Fruit fly (Drosophila melanogaster) whole organism, embryonic: ENCODE data around the gene CG10845.

Experiments
- BtbVII ChIP-seq: fragments of 200-800 bp; sonication (Bioruptor generic); optimal IDR thresholded peaks from 3 replicates; lab custom pipeline; 2017; ENCODE audit warnings: missing biosample characterization, mild to moderate bottlenecking, missing genetic modification characterization
- CG10209 ChIP-seq: fragments of 200-800 bp; sonication (Bioruptor generic); optimal IDR thresholded peaks from 3 replicates; lab custom pipeline; 2017; ENCODE audit warnings: missing biosample characterization, mild to moderate bottlenecking, missing genetic modification characterization, missing genetic modification reagents
- CG10462 ChIP-seq: fragments of 200-800 bp; sonication (Bioruptor generic); optimal IDR thresholded peaks from 2 replicates; lab custom pipeline; 2016; ENCODE audit warnings: missing biosample characterization, missing genetic modification characterization
- CG10543 ChIP-seq: fragments of 200-800 bp; sonication (Bioruptor generic); optimal IDR thresholded peaks from 3 replicates; lab custom pipeline; 2017; ENCODE audit warnings: missing biosample characterization, mild to moderate bottlenecking, missing genetic modification characterization, moderate library complexity
- CG12744 ChIP-seq: fragments of 200-800 bp; sonication (Bioruptor generic); optimal IDR thresholded peaks from 2 replicates; lab custom pipeline; 2016; ENCODE audit warnings: missing biosample characterization, missing genetic modification characterization
- CG13287 ChIP-seq: fragments of 200-800 bp; sonication (Bioruptor generic); IDR thresholded peaks from 2 replicates; pipeline ENCODE4 v1.3.6; 2022; ENCODE audit warnings: missing biosample characterization, missing genetic modification characterization; ENCODE audit not compliant: partially characterized antibody
- CG13624 ChIP-seq: fragments of 200-800 bp; sonication (Bioruptor generic); optimal IDR thresholded peaks from 2 replicates; lab custom pipeline; 2016; ENCODE audit warnings: missing biosample characterization, missing genetic modification characterization
- CG14710 ChIP-seq: fragments of 200-800 bp; sonication (Bioruptor generic); optimal IDR thresholded peaks from 3 replicates; lab custom pipeline; 2019; ENCODE audit warnings: missing biosample characterization, mild to moderate bottlenecking, missing genetic modification characterization, moderate library complexity
- CG17186 ChIP-seq: fragments of 200-800 bp; sonication (Bioruptor generic); optimal IDR thresholded peaks from 3 replicates; lab custom pipeline; 2017; ENCODE audit warnings: missing biosample characterization, missing genetic modification reagents, missing genetic modification characterization
- CG2712 ChIP-seq: fragments of 200-800 bp; optimal IDR thresholded peaks from 3 replicates; lab custom pipeline; 2019; ENCODE audit warnings: missing biosample characterization, mild to moderate bottlenecking, missing genetic modification characterization, moderate library complexity
- CG2889 ChIP-seq: fragments of 200-800 bp; sonication (Bioruptor generic); IDR thresholded peaks from 3 replicates; pipeline ENCODE4 v1.3.6; 2022; ENCODE audit warnings: missing biosample characterization, missing genetic modification characterization
- CG3281 ChIP-seq: fragments of 200-800 bp; sonication (Bioruptor generic); optimal IDR thresholded peaks from 3 replicates; lab custom pipeline; 2017; ENCODE audit warnings: missing biosample characterization, mild to moderate bottlenecking, missing genetic modification characterization
- CG34224 ChIP-seq: fragments of 200-800 bp; sonication (Bioruptor generic); IDR thresholded peaks from 3 replicates; pipeline ENCODE4 v1.3.6; 2022; ENCODE audit warnings: missing biosample characterization, missing genetic modification characterization; ENCODE audit not compliant: partially characterized antibody
- CG42726 ChIP-seq: fragments of 200-800 bp; sonication (Bioruptor generic); IDR thresholded peaks from 2 replicates; pipeline ENCODE4 v1.3.6; 2022; ENCODE audit warnings: missing biosample characterization, missing genetic modification characterization; ENCODE audit not compliant: partially characterized antibody
- CG4360 ChIP-seq: fragments of 200-800 bp; sonication (Bioruptor generic); IDR thresholded peaks from 2 replicates; pipeline ENCODE4 v1.3.6; 2022; ENCODE audit warnings: missing biosample characterization, missing genetic modification characterization
- CG7271 ChIP-seq: fragments of 200-800 bp; sonication (Bioruptor generic); optimal IDR thresholded peaks from 2 replicates; lab custom pipeline; 2018; ENCODE audit warnings: missing biosample characterization, mild to moderate bottlenecking, missing genetic modification characterization, moderate library complexity
- CG7786 ChIP-seq: fragments of 200-800 bp; sonication (Bioruptor generic); optimal IDR thresholded peaks from 2 replicates; lab custom pipeline; 2016; ENCODE audit warnings: missing biosample characterization, missing genetic modification characterization
- CkIIα-i1 ChIP-seq: fragments of 200-800 bp; sonication (Bioruptor generic); IDR thresholded peaks from 2 replicates; pipeline ENCODE4 v1.3.6; 2022; ENCODE audit warnings: missing biosample characterization, missing genetic modification characterization
- Dad ChIP-seq: fragments of 200-800 bp; sonication (Bioruptor generic); optimal IDR thresholded peaks from 3 replicates; lab custom pipeline; 2016; ENCODE audit warnings: missing biosample characterization, missing genetic modification characterization
- Dp ChIP-seq: fragments of 200-800 bp; sonication (Bioruptor generic); optimal IDR thresholded peaks from 2 replicates; lab custom pipeline; 2018; ENCODE audit warnings: missing biosample characterization, mild to moderate bottlenecking, missing genetic modification characterization, moderate library complexity
- Elba2 ChIP-seq: fragments of 200-800 bp; sonication (Bioruptor generic); optimal IDR thresholded peaks from 3 replicates; lab custom pipeline; 2016; ENCODE audit warnings: missing biosample characterization, missing genetic modification characterization
- Ets65A ChIP-seq: fragments of 200-800 bp; sonication (Bioruptor generic); peaks from one replicate; lab custom pipeline; 2016; ENCODE audit warnings: missing biosample characterization, missing genetic modification characterization
- Fer2 ChIP-seq: fragments of 200-800 bp; sonication (Bioruptor generic); optimal IDR thresholded peaks from 2 replicates; lab custom pipeline; 2018; ENCODE audit warnings: missing biosample characterization, mild to moderate bottlenecking, missing genetic modification characterization, moderate library complexity
- H15 ChIP-seq: fragments of 200-800 bp; sonication (Bioruptor generic); IDR thresholded peaks from 3 replicates; pipeline ENCODE4 v1.3.6; 2022; ENCODE audit warnings: missing biosample characterization, missing genetic modification characterization
- HmgD ChIP-seq: fragments of 200-800 bp; sonication (Bioruptor generic); optimal IDR thresholded peaks from 3 replicates; lab custom pipeline; 2016; ENCODE audit warnings: missing biosample characterization, missing genetic modification characterization
- Hr51 ChIP-seq, 2 experiments: fragments of 200-800 bp; sonication (Bioruptor generic); optimal IDR thresholded peaks; 2 replicates in 1 of 2; 3 replicates in 1 of 2; lab custom pipeline; 2016 to 2018; ENCODE audit warnings: missing biosample characterization in 2 of 2, missing genetic modification characterization in 2 of 2, mild to moderate bottlenecking in 1 of 2, moderate library complexity in 1 of 2
- Kr ChIP-seq: fragments of 200-800 bp; sonication (Bioruptor generic); optimal IDR thresholded peaks from 2 replicates; lab custom pipeline; 2017; ENCODE audit warnings: missing biosample characterization, mild to moderate bottlenecking, missing genetic modification characterization
- Myb ChIP-seq: fragments of 200-800 bp; sonication (Bioruptor generic); optimal IDR thresholded peaks from 2 replicates; lab custom pipeline; 2016; ENCODE audit warnings: missing biosample characterization, missing genetic modification characterization
- NC2β ChIP-seq: fragments of 200-800 bp; sonication (Bioruptor generic); optimal IDR thresholded peaks from 2 replicates; lab custom pipeline; 2016; ENCODE audit warnings: missing biosample characterization, missing genetic modification characterization
- Scr ChIP-seq: fragments of 200-800 bp; sonication (Bioruptor generic); IDR thresholded peaks from 2 replicates; pipeline ENCODE4 v1.3.6; 2022; ENCODE audit warnings: missing biosample characterization, missing genetic modification characterization; ENCODE audit not compliant: partially characterized antibody
- Side ChIP-seq: fragments of 200-800 bp; sonication (Bioruptor generic); optimal IDR thresholded peaks from 2 replicates; lab custom pipeline; 2016; ENCODE audit warnings: missing biosample characterization, missing genetic modification characterization
- Vsx1 ChIP-seq: fragments of 200-800 bp; sonication (Bioruptor generic); optimal IDR thresholded peaks from 2 replicates; lab custom pipeline; 2017; ENCODE audit warnings: missing biosample characterization, mild to moderate bottlenecking, missing genetic modification characterization, missing genetic modification reagents
- Xbp1 ChIP-seq: fragments of 200-800 bp; sonication (Bioruptor generic); optimal IDR thresholded peaks from 3 replicates; lab custom pipeline; 2016; ENCODE audit warnings: missing biosample characterization, mild to moderate bottlenecking, missing genetic modification characterization
- ac ChIP-seq: fragments of 200-800 bp; sonication (Bioruptor generic); optimal IDR thresholded peaks from 3 replicates; lab custom pipeline; 2017; ENCODE audit warnings: missing biosample characterization, mild to moderate bottlenecking, missing genetic modification characterization
- ara ChIP-seq: fragments of 200-800 bp; sonication (Bioruptor generic); IDR thresholded peaks from 2 replicates; pipeline ENCODE4 v1.3.6; 2022; ENCODE audit warnings: missing biosample characterization, missing genetic modification characterization
- bowl ChIP-seq: fragments of 200-800 bp; sonication (Bioruptor generic); IDR thresholded peaks from 2 replicates; pipeline ENCODE4 v1.3.6; 2022; ENCODE audit warnings: missing biosample characterization, missing genetic modification characterization
- disco-r ChIP-seq: fragments of 200-800 bp; sonication (Bioruptor generic); optimal IDR thresholded peaks from 2 replicates; lab custom pipeline; 2016; ENCODE audit warnings: missing biosample characterization, missing genetic modification characterization
- gce ChIP-seq: fragments of 200-800 bp; sonication (Bioruptor generic); IDR thresholded peaks from 3 replicates; pipeline ENCODE4 v1.3.6; 2022; ENCODE audit warnings: missing biosample characterization, missing genetic modification characterization
- gcm ChIP-seq: fragments of 200-800 bp; sonication (Bioruptor generic); optimal IDR thresholded peaks from 2 replicates; lab custom pipeline; 2019; ENCODE audit warnings: missing biosample characterization, mild to moderate bottlenecking, missing genetic modification characterization, moderate library complexity
- gfzf ChIP-seq: fragments of 200-800 bp; sonication (Bioruptor generic); optimal IDR thresholded peaks from 2 replicates; lab custom pipeline; 2016; ENCODE audit warnings: missing biosample characterization, mild to moderate bottlenecking, missing genetic modification characterization, moderate library complexity
- klu ChIP-seq: fragments of 200-800 bp; sonication (Bioruptor generic); IDR thresholded peaks from 2 replicates; pipeline ENCODE4 v1.3.6; 2022; ENCODE audit warnings: missing biosample characterization, missing genetic modification characterization
- luna ChIP-seq: fragments of 200-800 bp; sonication (Bioruptor generic); optimal IDR thresholded peaks from 2 replicates; lab custom pipeline; 2016; ENCODE audit warnings: missing biosample characterization, missing genetic modification characterization
- mam ChIP-seq: fragments of 200-800 bp; sonication (Bioruptor generic); optimal IDR thresholded peaks from 3 replicates; lab custom pipeline; 2016; ENCODE audit warnings: missing biosample characterization, missing genetic modification characterization
- nmo ChIP-seq: fragments of 200-800 bp; sonication (Bioruptor generic); optimal IDR thresholded peaks from 2 replicates; lab custom pipeline; 2018; ENCODE audit warnings: missing biosample characterization, mild to moderate bottlenecking, missing genetic modification characterization, moderate library complexity
- odd ChIP-seq: fragments of 200-800 bp; sonication (Bioruptor generic); optimal IDR thresholded peaks from 2 replicates; lab custom pipeline; 2017; ENCODE audit warnings: missing biosample characterization, mild to moderate bottlenecking, missing genetic modification characterization
- peb ChIP-seq: fragments of 200-800 bp; sonication (Bioruptor generic); IDR thresholded peaks from 2 replicates; pipeline ENCODE4 v1.3.6; 2022; ENCODE audit warnings: missing biosample characterization, missing genetic modification characterization
- so ChIP-seq: fragments of 200-800 bp; sonication (Bioruptor generic); IDR thresholded peaks from 3 replicates; pipeline ENCODE4 v1.3.6; 2022; ENCODE audit warnings: missing biosample characterization, missing genetic modification characterization
- sqz ChIP-seq: fragments of 200-800 bp; sonication (Bioruptor generic); optimal IDR thresholded peaks from 3 replicates; lab custom pipeline; 2018; ENCODE audit warnings: missing biosample characterization, mild to moderate bottlenecking, missing genetic modification characterization
- sr ChIP-seq: fragments of 200-800 bp; sonication (Bioruptor generic); IDR thresholded peaks from 3 replicates; pipeline ENCODE4 v1.3.6; 2022; ENCODE audit warnings: missing biosample characterization, missing genetic modification characterization
- trh ChIP-seq: fragments of 200-800 bp; sonication (Bioruptor generic); optimal IDR thresholded peaks from 2 replicates; lab custom pipeline; 2016; ENCODE audit warnings: missing biosample characterization, missing genetic modification characterization

Gene CG10845

DNA sequence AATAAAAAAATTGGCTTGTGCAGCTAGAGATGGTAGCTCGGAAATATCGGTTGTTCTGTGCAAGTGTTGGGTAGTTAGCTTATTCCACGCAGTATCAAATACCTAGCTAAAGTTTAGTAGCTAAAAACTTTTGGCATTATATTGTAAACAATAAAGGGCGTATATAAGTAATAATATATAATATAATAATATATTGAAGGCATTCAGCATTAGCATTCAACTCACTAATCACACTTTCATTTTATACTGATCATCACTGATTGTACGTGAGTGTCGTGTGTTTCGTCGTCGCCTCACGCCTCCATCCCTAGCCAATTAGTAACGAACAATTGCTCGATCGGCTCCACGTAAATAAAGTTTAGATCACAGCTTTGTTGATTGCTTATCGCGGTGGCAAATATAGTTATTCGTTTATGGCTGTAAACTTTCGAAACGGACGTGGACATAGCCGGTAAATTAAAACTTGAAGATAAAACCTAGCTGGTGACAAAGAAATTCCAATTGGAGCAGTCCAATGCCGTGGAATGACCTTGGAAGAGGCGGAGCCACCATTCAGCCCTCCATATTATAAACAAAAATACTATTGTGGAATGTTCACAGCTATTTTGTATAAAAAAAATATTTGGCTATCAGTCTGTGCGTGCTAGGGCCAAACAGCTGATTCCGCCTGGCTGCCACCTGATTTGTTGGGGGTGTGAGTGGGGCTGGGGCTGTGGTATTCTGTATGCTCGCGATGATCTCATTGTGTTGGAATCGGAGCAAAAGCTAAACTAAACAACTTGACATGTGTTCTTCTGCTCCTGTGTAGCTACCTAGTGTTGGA is 17.1 kb downstream of the CG10845 start, which contains the start of the genes PIG-S, sud1 and CG11168 (continued):
- 0 out of 3 replicates have a peak, but pooled peaks have one; percentile 54 for TF ChIP-seq so
- TF ChIP-seq peb (GFP tag; lab: Robert Waterston, UW), result peak; percentile 38; the same call in 1 of the 2 replicates
- TF ChIP-seq CG3281 (GFP tag; lab: Kevin White, UChicago), result no peak
- no peak for TF ChIP-seq Side (GFP tag; lab: Kevin White, UChicago)
- no peak for TF ChIP-seq NC2β (GFP tag; lab: Kevin White, UChicago)
- no peak for TF ChIP-seq CkIIα-i1 (GFP tag; lab: Robert Waterston, UW)
- TF ChIP-seq CG17186 (GFP tag; lab: Kevin White, UChicago), result no peak
- TF ChIP-seq sr (GFP tag; lab: Robert Waterston, UW), result no peak
- peak; percentile 75 for TF ChIP-seq CG2712 (tag; lab: Kevin White, UChicago)
- no peak for TF ChIP-seq CG10209
- no peak for TF ChIP-seq odd
- no peak for TF ChIP-seq CG4360 (GFP tag; lab: Robert Waterston, UW)
- TF ChIP-seq luna (GFP tag; lab: Kevin White, UChicago), result no peak
- TF ChIP-seq H15 (GFP tag; lab: Robert Waterston, UW), result 0 out of 3 replicates have a peak, but pooled peaks have one; percentile 29
- no peak for TF ChIP-seq mam (GFP tag; lab: Kevin White, UChicago)
- TF ChIP-seq gce (GFP tag; lab: Robert Waterston, UW), result no peak
- TF ChIP-seq CG42726, result 0 out of 2 replicates have a peak, but pooled peaks have one; percentile 42
- TF ChIP-seq Hr51 (GFP tag; optimal IDR thresholded peaks at IDR 0.05; lab: Kevin White, UChicago), result peak in 1 of 2 experiments; percentile 46
- no peak for TF ChIP-seq BtbVII (GFP tag; lab: Kevin White, UChicago)
- peak; percentile 13 for TF ChIP-seq Ets65A (GFP tag; lab: Kevin White, UChicago)
- TF ChIP-seq CG13624 (GFP tag; lab: Kevin White, UChicago), result no peak
- no peak for TF ChIP-seq CG12744
- no peak for TF ChIP-seq CG7271
- no peak for TF ChIP-seq trh (GFP tag; lab: Kevin White, UChicago)
- TF ChIP-seq Fer2 (tag; lab: Kevin White, UChicago), result peak; percentile 34
- no peak for TF ChIP-seq CG7786 (GFP tag; lab: Kevin White, UChicago)
- peak; percentile 20 for TF ChIP-seq CG10543 (GFP tag; lab: Kevin White, UChicago)
- TF ChIP-seq disco-r, result no peak
- TF ChIP-seq CG10462, result no peak
- TF ChIP-seq nmo, result peak; percentile 85

DNA sequence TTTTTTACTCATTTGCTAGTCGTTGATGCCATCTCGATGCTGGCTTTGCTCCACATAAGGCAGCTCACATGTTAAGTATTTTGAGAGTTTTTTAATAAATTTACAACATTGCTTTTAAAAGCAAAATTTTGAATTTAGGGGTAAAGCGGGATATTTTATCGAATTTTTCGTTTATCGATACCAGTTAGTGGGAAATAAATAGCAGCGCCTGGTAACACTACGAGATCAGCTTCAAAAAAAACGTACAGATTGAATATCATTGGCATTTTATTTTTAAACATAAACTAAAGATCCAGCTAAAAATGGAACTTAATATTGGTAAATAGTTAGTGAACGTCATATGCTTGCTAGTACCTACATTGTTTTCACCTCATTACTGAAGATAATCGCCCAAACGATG is 21.4 kb downstream of the CG10845 start, which contains the start of gene Mink:
Gene Mink, plus strand, starts transcription at position 204 of the 400 bp plus-strand sequence.
- TF ChIP-seq Kr (no peak), Dp (GFP tag; lab: Kevin White, UChicago) (peak; percentile 93), CG13287 (GFP tag; lab: Robert Waterston, UW) (peak; percentile 57; the same call in 1 of the 2 replicates), Vsx1 (no peak), Elba2 (GFP tag; lab: Kevin White, UChicago) (peak; percentile 2), bowl (no peak), CG34224 (GFP tag; lab: Robert Waterston, UW) (peak; percentile 40; the same call in 1 of the 3 replicates), HmgD (no peak), CG2889 (no peak), ac (GFP tag; lab: Kevin White, UChicago) (no peak), gfzf (GFP tag; lab: Kevin White, UChicago) (peak; percentile 73), klu (GFP tag; lab: Robert Waterston, UW) (no peak), CG14710 (peak; percentile 11), Myb (GFP tag; lab: Kevin White, UChicago) (peak; percentile 75), Dad (GFP tag; lab: Kevin White, UChicago) (no peak), Scr (GFP tag; lab: Robert Waterston, UW) (0 out of 2 replicates have a peak, but pooled peaks have one; percentile 19), sqz (GFP tag; lab: Kevin White, UChicago) (peak; percentile 18), ara (GFP tag; lab: Robert Waterston, UW) (no peak), Xbp1 (GFP tag; lab: Kevin White, UChicago) (no peak), gcm (GFP tag; lab: Kevin White, UChicago) (no peak)
